Fruit fly (Drosophila melanogaster) whole organism, pupa: ENCODE results near the gene CG10562.

Source experiments
- CG10348 ChIP-seq: fragments of 200-800 bp; sonication (Bioruptor generic); IDR thresholded peaks from 2 replicates; pipeline ENCODE4 v1.3.6; 2022; ENCODE audit warnings: missing biosample characterization, missing genetic modification characterization
- CG12605 ChIP-seq: fragments of 200-800 bp; sonication (Bioruptor generic); IDR thresholded peaks from 2 replicates; pipeline ENCODE4 v1.3.6; 2022; ENCODE audit warnings: missing biosample characterization, missing genetic modification characterization
- CG14655 ChIP-seq: fragments of 200-800 bp; sonication (Bioruptor generic); optimal IDR thresholded peaks from 3 replicates; lab custom pipeline; 2017; ENCODE audit warnings: mild to moderate bottlenecking, missing biosample characterization, missing genetic modification reagents, missing genetic modification characterization
- CG15710 ChIP-seq: fragments of 200-800 bp; sonication (Bioruptor generic); optimal IDR thresholded peaks from 2 replicates; lab custom pipeline; 2018; ENCODE audit warnings: missing biosample characterization, mild to moderate bottlenecking, missing genetic modification characterization, moderate library complexity
- CG17806 ChIP-seq: fragments of 200-800 bp; sonication (Bioruptor generic); optimal IDR thresholded peaks from 2 replicates; lab custom pipeline; 2018; ENCODE audit warnings: missing biosample characterization, mild to moderate bottlenecking, missing genetic modification characterization, moderate library complexity
- CG32121 ChIP-seq: fragments of 200-800 bp; sonication (Bioruptor generic); IDR thresholded peaks from 2 replicates; pipeline ENCODE4 v1.3.6; 2022; ENCODE audit warnings: missing biosample characterization, missing genetic modification characterization
- CG34367 ChIP-seq: fragments of 200-800 bp; sonication (Bioruptor generic); optimal IDR thresholded peaks from 2 replicates; lab custom pipeline; 2018; ENCODE audit warnings: missing biosample characterization, mild to moderate bottlenecking, missing genetic modification characterization
- CG4496 ChIP-seq: fragments of 200-800 bp; sonication (Bioruptor generic); IDR thresholded peaks from 3 replicates; pipeline ENCODE4 v1.3.6; 2022; ENCODE audit warnings: missing biosample characterization, missing genetic modification characterization
- CG8159 ChIP-seq: fragments of 200-800 bp; sonication (Bioruptor generic); optimal IDR thresholded peaks from 3 replicates; lab custom pipeline; 2018; ENCODE audit warnings: missing biosample characterization, mild to moderate bottlenecking, missing genetic modification characterization, moderate library complexity
- CG8301 ChIP-seq: fragments of 200-800 bp; sonication (Bioruptor generic); optimal IDR thresholded peaks from 2 replicates; lab custom pipeline; 2018; ENCODE audit warnings: missing biosample characterization, mild to moderate bottlenecking, missing genetic modification characterization
- CG9948 ChIP-seq: fragments of 200-800 bp; sonication (Bioruptor generic); optimal IDR thresholded peaks from 2 replicates; lab custom pipeline; 2018; ENCODE audit warnings: missing biosample characterization, mild to moderate bottlenecking, missing genetic modification characterization, moderate library complexity
- D1 ChIP-seq: fragments of 200-800 bp; sonication (Bioruptor generic); optimal IDR thresholded peaks from 2 replicates; lab custom pipeline; 2018; ENCODE audit warnings: missing biosample characterization, mild to moderate bottlenecking, missing genetic modification characterization, moderate library complexity
- EcR ChIP-seq: fragments of 200-800 bp; sonication (Bioruptor generic); optimal IDR thresholded peaks from 3 replicates; lab custom pipeline; 2019; ENCODE audit warnings: missing biosample characterization, missing genetic modification characterization, mild to moderate bottlenecking, moderate library complexity, missing genetic modification reagents
- Ets98B ChIP-seq: fragments of 200-800 bp; sonication (Bioruptor generic); IDR thresholded peaks from 2 replicates; pipeline ENCODE4 v1.3.6; 2022; ENCODE audit warnings: missing biosample characterization, missing genetic modification characterization
- Pif1A ChIP-seq: fragments of 200-800 bp; sonication (Bioruptor generic); optimal IDR thresholded peaks from 3 replicates; lab custom pipeline; 2016; ENCODE audit warnings: missing biosample characterization, missing genetic modification characterization
- Pif1B ChIP-seq: fragments of 200-800 bp; sonication (Bioruptor generic); optimal IDR thresholded peaks from 3 replicates; lab custom pipeline; 2016; ENCODE audit warnings: missing biosample characterization, missing genetic modification characterization
- Snoo ChIP-seq: fragments of 200-800 bp; sonication (Bioruptor generic); optimal IDR thresholded peaks from 3 replicates; lab custom pipeline; 2017; ENCODE audit warnings: missing biosample characterization, mild to moderate bottlenecking, missing genetic modification characterization, inconsistent platforms
- fd96Ca ChIP-seq: fragments of 200-800 bp; sonication (Bioruptor generic); IDR thresholded peaks from 3 replicates; pipeline ENCODE4 v1.3.6; 2022; ENCODE audit warnings: missing biosample characterization, missing genetic modification characterization
- gl ChIP-seq: fragments of 200-800 bp; sonication (Bioruptor generic); optimal IDR thresholded peaks from 2 replicates; lab custom pipeline; 2018; ENCODE audit warnings: missing biosample characterization, mild to moderate bottlenecking, missing genetic modification characterization
- rn ChIP-seq: fragments of 200-800 bp; sonication (Bioruptor generic); IDR thresholded peaks from 2 replicates; pipeline ENCODE4 v1.3.6; 2022; ENCODE audit warnings: missing biosample characterization, missing genetic modification characterization

Gene CG10562

dm6 chr3R:25297678-25298077 is 24.9 kb downstream of the CG10562 start, which contains the start of gene CG31097:
Gene CG31097, minus strand, starts transcription at chr3R:25297778.
- TF ChIP-seq EcR (GFP tag; lab: Kevin White, UChicago) (no peak), Pif1B (GFP tag; lab: Kevin White, UChicago) (no peak), D1 (tag; lab: Kevin White, UChicago) (no peak), Pif1A (GFP tag; lab: Kevin White, UChicago) (no peak), CG10348 (GFP tag; lab: Robert Waterston, UW) (no peak), gl (no peak), CG4496 (GFP tag; lab: Robert Waterston, UW) (no peak), CG12605 (GFP tag; lab: Robert Waterston, UW) (no peak)

DNA sequence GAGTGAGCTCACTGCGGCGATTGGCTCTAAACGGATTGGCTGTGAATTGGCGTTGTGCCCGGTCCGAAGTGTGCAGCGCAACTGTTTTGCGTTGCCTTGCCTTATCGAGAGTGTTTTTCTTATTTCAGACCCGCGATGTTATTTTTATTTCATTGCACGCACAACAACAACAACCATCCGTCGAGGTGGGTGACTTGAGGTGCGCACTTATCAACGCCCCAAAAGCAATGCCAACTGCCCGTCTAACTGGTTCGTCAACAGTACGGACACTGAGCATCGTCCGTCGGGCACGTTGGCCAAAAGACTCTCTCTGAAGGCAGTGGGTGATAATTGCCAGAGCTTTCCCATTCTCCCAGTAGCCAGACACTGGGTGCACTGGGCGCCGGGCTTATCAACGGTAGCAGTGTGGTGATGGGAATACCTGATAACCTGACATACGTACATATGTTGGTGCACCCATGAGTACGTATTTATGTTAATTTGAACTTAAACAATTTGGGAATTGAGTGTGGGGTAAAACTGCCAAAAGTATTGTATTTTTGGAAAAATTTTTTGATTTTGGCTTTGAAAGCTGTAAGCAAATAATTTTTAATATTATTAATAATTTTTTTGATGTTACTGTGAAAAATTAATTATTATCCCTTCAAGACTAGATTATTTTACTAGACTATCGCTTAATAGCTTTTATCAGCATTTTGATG is 27.1 kb downstream of the CG10562 start, which contains the start of gene CG31102:
Gene CG31102 (minus strand): TSS at position 275 of the 701 bp plus-strand sequence.
- TF ChIP-seq CG12605 (GFP tag; lab: Robert Waterston, UW) (no peak), Pif1A (GFP tag; lab: Kevin White, UChicago) (no peak), CG14655 (GFP tag; lab: Kevin White, UChicago) (no peak), Ets98B (GFP tag; lab: Robert Waterston, UW) (no peak), EcR (GFP tag; lab: Kevin White, UChicago) (peak; percentile 63), CG32121 (GFP tag; lab: Robert Waterston, UW) (peak; percentile 43; the same call in 1 of the 2 replicates), gl (no peak), Pif1B (GFP tag; lab: Kevin White, UChicago) (no peak)

dm6 chr3R:25292864-25293284 is 29.7 kb downstream of the CG10562 start, which contains the start of gene CG31098:
Gene CG31098, minus strand, starts transcription at chr3R:25292977.
- no peak for TF ChIP-seq EcR (GFP tag; lab: Kevin White, UChicago)
- TF ChIP-seq Pif1A (GFP tag; lab: Kevin White, UChicago) = peak; percentile 10
- TF ChIP-seq CG15710 (tag; lab: Kevin White, UChicago) = no peak
- TF ChIP-seq Pif1B (GFP tag; lab: Kevin White, UChicago) = peak; percentile 37
- no peak for TF ChIP-seq CG10348 (GFP tag; lab: Robert Waterston, UW)
- TF ChIP-seq, all 21 proteins: peak for 2

DNA sequence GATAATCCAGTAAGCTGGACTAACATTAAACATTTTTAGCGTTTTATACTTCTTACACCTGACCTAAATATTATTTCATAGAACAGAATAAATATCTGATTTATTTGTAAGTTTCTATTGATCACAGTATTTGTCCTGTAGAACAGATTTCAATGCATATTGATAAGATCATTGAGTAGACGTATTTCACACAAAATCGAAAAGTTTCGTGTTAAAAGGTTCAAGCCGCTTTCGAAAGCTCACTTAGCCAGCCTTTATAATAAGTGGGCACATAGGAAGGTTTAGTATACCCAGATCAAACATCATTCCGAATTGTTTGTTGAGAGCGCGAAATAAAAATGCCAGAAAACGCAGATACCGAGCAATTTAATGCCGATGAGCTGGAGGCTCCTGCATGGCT is 33.0 kb downstream of the CG10562 start, which contains the start of gene CG11893:
Gene CG11893 (plus strand): TSS at position 301 of the 400 bp plus-strand sequence.
- TF ChIP-seq CG17806 (no peak), Ets98B (GFP tag; lab: Robert Waterston, UW) (no peak), CG12605 (GFP tag; lab: Robert Waterston, UW) (no peak), CG34367 (tag; lab: Kevin White, UChicago) (no peak), CG15710 (tag; lab: Kevin White, UChicago) (no peak), EcR (GFP tag; lab: Kevin White, UChicago) (no peak), CG8301 (tag; lab: Kevin White, UChicago) (no peak), CG14655 (GFP tag; lab: Kevin White, UChicago) (no peak), CG4496 (GFP tag; lab: Robert Waterston, UW) (no peak), fd96Ca (GFP tag; lab: Robert Waterston, UW) (no peak), CG10348 (GFP tag; lab: Robert Waterston, UW) (no peak), Snoo (tag; lab: Kevin White, UChicago) (no peak)

DNA sequence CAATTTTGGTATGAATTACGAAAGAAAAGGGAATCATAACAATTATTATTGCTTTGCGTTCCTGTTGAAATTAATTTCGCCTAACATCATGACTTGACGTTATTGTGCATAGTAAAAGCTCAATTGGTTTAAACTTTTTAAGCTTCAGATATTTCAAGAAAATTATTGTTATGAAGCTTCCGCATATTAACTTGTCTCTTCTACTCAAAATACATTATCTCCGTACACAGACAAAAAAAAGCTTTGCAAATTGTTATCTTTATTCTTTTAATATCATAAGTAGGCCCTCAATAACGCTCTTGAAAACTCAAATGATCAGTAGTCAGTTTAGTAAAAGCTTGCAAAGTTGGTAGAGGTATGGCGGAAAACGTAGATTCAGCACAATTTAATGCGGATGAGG is 35.4 kb downstream of the CG10562 start, which contains the start of gene CG13658:
Gene CG13658 (plus strand): TSS at position 347 of the 400 bp plus-strand sequence.
- TF ChIP-seq Ets98B (GFP tag; lab: Robert Waterston, UW) = no peak
- TF ChIP-seq rn (GFP tag; lab: Robert Waterston, UW) = no peak
- no peak for TF ChIP-seq CG4496 (GFP tag; lab: Robert Waterston, UW)
- no peak for TF ChIP-seq CG12605 (GFP tag; lab: Robert Waterston, UW)
- no peak for TF ChIP-seq CG34367 (tag; lab: Kevin White, UChicago)
- TF ChIP-seq CG14655 (GFP tag; lab: Kevin White, UChicago) = no peak
- TF ChIP-seq fd96Ca (GFP tag; lab: Robert Waterston, UW) = no peak
- TF ChIP-seq Pif1B (GFP tag; lab: Kevin White, UChicago) = no peak
- no peak for TF ChIP-seq CG17806
- no peak for TF ChIP-seq Pif1A (GFP tag; lab: Kevin White, UChicago)

DNA sequence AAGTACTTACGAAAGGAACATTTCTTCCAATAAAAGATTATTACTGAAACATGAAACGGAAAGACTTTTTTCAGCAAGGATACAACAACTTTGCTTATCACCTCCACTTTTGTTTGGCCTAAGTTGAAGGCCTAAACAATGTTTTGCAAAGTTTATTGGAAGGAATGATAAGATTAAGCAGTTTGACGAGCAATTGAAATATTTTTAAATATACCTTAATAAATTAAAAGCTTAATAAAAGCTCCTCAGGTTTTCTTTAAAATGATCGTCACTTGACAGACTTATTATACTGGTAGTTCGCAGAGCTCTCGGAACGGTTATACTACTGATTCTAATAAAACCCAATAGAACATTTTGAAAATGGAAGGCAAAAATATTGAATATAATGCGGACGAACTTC is 37.4 kb downstream of the CG10562 start, which contains the start of gene CG31104:
Gene CG31104 (plus strand): TSS at position 301 of the 400 bp plus-strand sequence.
- TF ChIP-seq CG10348 (GFP tag; lab: Robert Waterston, UW) (no peak), CG14655 (GFP tag; lab: Kevin White, UChicago) (no peak), CG15710 (tag; lab: Kevin White, UChicago) (no peak), gl (no peak), CG9948 (tag; lab: Kevin White, UChicago) (no peak), CG8159 (tag; lab: Kevin White, UChicago) (no peak), EcR (GFP tag; lab: Kevin White, UChicago) (no peak), CG4496 (GFP tag; lab: Robert Waterston, UW) (no peak), Pif1A (GFP tag; lab: Kevin White, UChicago) (no peak), D1 (tag; lab: Kevin White, UChicago) (no peak)
